Fruit fly (Drosophila melanogaster) S2 (cell line): ENCODE results near the gene frc.

Experiments
- CG8478 ChIP-seq: fragments of >200 bp; optimal IDR thresholded peaks from 2 replicates; lab custom pipeline; 2018
- CTCF ChIP-seq, 2 experiments: fragments of >200 bp; optimal IDR thresholded peaks; 2 replicates each; lab custom pipeline; 2018

DNA sequence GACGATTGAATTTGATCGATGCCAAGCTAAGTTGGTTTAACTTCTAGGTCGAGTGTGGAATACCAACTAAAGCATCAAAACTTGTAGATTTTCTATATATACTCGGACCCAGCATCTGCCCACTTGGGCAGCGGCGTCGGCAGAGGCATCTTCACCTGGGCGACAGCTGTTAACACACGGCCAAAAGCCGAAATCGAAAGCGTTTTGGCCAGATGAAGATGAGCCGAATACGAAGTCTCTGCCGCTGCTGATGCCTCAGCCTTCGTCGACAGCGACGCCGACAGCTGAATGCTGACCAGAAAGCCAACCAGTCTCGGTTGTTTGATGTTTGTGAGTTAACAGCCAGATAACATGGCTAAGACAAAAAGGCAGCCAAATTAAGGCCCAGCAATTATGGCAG, 44.1 kb downstream of the frc start, which contains the start of gene CG13731:
- no peak for TF ChIP-seq CTCF (optimal IDR thresholded peaks at IDR 0.05; lab: Kevin White, UChicago)
- TF ChIP-seq CG8478: no peak
